Fruit fly (Drosophila melanogaster) whole organism, adult: ENCODE measurements around the gene CG12057.

Source experiments
- CG11617 ChIP-seq: fragments of 200-800 bp; sonication (Bioruptor generic); optimal IDR thresholded peaks from 2 replicates; lab custom pipeline; 2017; ENCODE audit warnings: mild to moderate bottlenecking, missing biosample characterization, missing genetic modification reagents, missing genetic modification characterization
- CG12768 ChIP-seq: fragments of 200-800 bp; sonication (Bioruptor generic); optimal IDR thresholded peaks from 2 replicates; lab custom pipeline; 2017; ENCODE audit warnings: missing biosample characterization, missing genetic modification characterization, mild to moderate bottlenecking, moderate library complexity, missing genetic modification reagents
- CG14711 ChIP-seq: fragments of 200-800 bp; sonication (Bioruptor generic); optimal IDR thresholded peaks from 2 replicates; lab custom pipeline; 2018; ENCODE audit warnings: missing biosample characterization, mild to moderate bottlenecking, missing genetic modification characterization, moderate library complexity
- CG1620 ChIP-seq: fragments of 200-800 bp; sonication (Bioruptor generic); optimal IDR thresholded peaks from 2 replicates; lab custom pipeline; 2016; ENCODE audit warnings: missing biosample characterization, missing genetic modification characterization
- CG33017 ChIP-seq: fragments of 200-800 bp; sonication (Bioruptor generic); optimal IDR thresholded peaks from 2 replicates; lab custom pipeline; 2018; ENCODE audit warnings: missing biosample characterization, mild to moderate bottlenecking, missing genetic modification characterization, moderate library complexity
- CG5204 ChIP-seq: fragments of 200-800 bp; sonication (Bioruptor generic); optimal IDR thresholded peaks from 2 replicates; lab custom pipeline; 2016; ENCODE audit warnings: missing biosample characterization, missing genetic modification characterization
- CG7045 ChIP-seq: fragments of 200-800 bp; sonication (Bioruptor generic); optimal IDR thresholded peaks from 2 replicates; lab custom pipeline; 2017; ENCODE audit warnings: missing biosample characterization, mild to moderate bottlenecking, missing genetic modification characterization
- CG7101 ChIP-seq: fragments of 200-800 bp; sonication (Bioruptor generic); optimal IDR thresholded peaks from 2 replicates; lab custom pipeline; 2018; ENCODE audit warnings: missing biosample characterization, mild to moderate bottlenecking, missing genetic modification characterization, moderate library complexity
- Clk ChIP-seq: fragments of 200-800 bp; sonication (Bioruptor generic); optimal IDR thresholded peaks from 2 replicates; lab custom pipeline; 2017; ENCODE audit warnings: missing biosample characterization, missing genetic modification characterization
- Crg-1 ChIP-seq: fragments of 200-800 bp; sonication (Bioruptor generic); optimal IDR thresholded peaks from 2 replicates; lab custom pipeline; 2016; ENCODE audit warnings: missing biosample characterization, missing genetic modification characterization
- Hr96 ChIP-seq: fragments of 200-800 bp; sonication (Bioruptor generic); optimal IDR thresholded peaks from 2 replicates; lab custom pipeline; 2016; ENCODE audit warnings: missing biosample characterization, missing genetic modification characterization
- Mnt ChIP-seq: fragments of 200-800 bp; sonication (Bioruptor generic); optimal IDR thresholded peaks from 2 replicates; lab custom pipeline; 2016; ENCODE audit warnings: missing biosample characterization, mild to moderate bottlenecking, missing genetic modification characterization
- bab1 ChIP-seq: fragments of 200-800 bp; sonication (Bioruptor generic); optimal IDR thresholded peaks from 3 replicates; lab custom pipeline; 2019; ENCODE audit warnings: missing biosample characterization, mild to moderate bottlenecking, missing genetic modification characterization, moderate library complexity
- cic ChIP-seq: fragments of 200-800 bp; sonication (Bioruptor generic); optimal IDR thresholded peaks from 2 replicates; lab custom pipeline; 2017; ENCODE audit warnings: missing biosample characterization, mild to moderate bottlenecking, missing genetic modification characterization, moderate library complexity
- cnc ChIP-seq, 2 experiments: fragments of >200 bp; optimal IDR thresholded peaks; 2 replicates each; lab custom pipeline; 2017
- kay ChIP-seq: fragments of 200-800 bp; sonication (Bioruptor generic); peaks from one replicate; lab custom pipeline; 2016; ENCODE audit warnings: missing biosample characterization, missing genetic modification characterization, borderline replicate concordance
- ovo ChIP-seq: fragments of 200-800 bp; sonication (Bioruptor generic); optimal IDR thresholded peaks from 2 replicates; lab custom pipeline; 2016; ENCODE audit warnings: missing biosample characterization, missing genetic modification characterization
- pad ChIP-seq: fragments of 200-800 bp; sonication (Bioruptor generic); optimal IDR thresholded peaks from 3 replicates; lab custom pipeline; 2017; ENCODE audit warnings: missing biosample characterization, missing genetic modification characterization, mild to moderate bottlenecking, moderate library complexity, missing genetic modification reagents
- tj ChIP-seq: fragments of 200-800 bp; sonication (Bioruptor generic); optimal IDR thresholded peaks from 3 replicates; lab custom pipeline; 2017; ENCODE audit warnings: missing biosample characterization, mild to moderate bottlenecking, missing genetic modification characterization, moderate library complexity
- toe ChIP-seq: fragments of 200-800 bp; sonication (Bioruptor generic); optimal IDR thresholded peaks from 2 replicates; lab custom pipeline; 2016; ENCODE audit warnings: missing biosample characterization, missing genetic modification characterization

CG12057 gene

dm6 chrX:9187429-9187828 lies 4.0 kb upstream of the CG12057 start:
- TF ChIP-seq CG12768 = no peak

dm6 chrX:9190555-9191184 lies 787 bp upstream of the CG12057 start, which contains the start of gene CG12115:
Gene CG12115, minus strand, starts transcription at chrX:9190605.
- TF ChIP-seq Hr96 (GFP tag; lab: Kevin White, UChicago) (no peak), CG14711 (no peak), cic (GFP tag; lab: Kevin White, UChicago) (no peak), kay (GFP tag; lab: Kevin White, UChicago) (no peak), Mnt (no peak), CG11617 (no peak), CG1620 (GFP tag; lab: Kevin White, UChicago) (no peak), CG33017 (tag; lab: Kevin White, UChicago) (no peak), Clk (GFP tag; lab: Kevin White, UChicago) (no peak), CG7045 (no peak), Crg-1 (GFP tag; lab: Kevin White, UChicago) (no peak), bab1 (GFP tag; lab: Kevin White, UChicago) (no peak), CG7101 (tag; lab: Kevin White, UChicago) (no peak)

dm6 chrX:9192429-9192828 lies 972 bp downstream of the CG12057 start, which contains the start of gene CG12056:
Gene CG12056, plus strand, starts transcription at chrX:9192669.
- TF ChIP-seq ovo (GFP tag; lab: Kevin White, UChicago) (no peak), tj (GFP tag; lab: Kevin White, UChicago) (no peak), bab1 (GFP tag; lab: Kevin White, UChicago) (peak; percentile 35)

- no peak for TF ChIP-seq Hr96 (GFP tag; lab: Kevin White, UChicago)
- TF ChIP-seq CG14711 = peak; percentile 71
- TF ChIP-seq Clk (GFP tag; lab: Kevin White, UChicago) = no peak
- no peak for TF ChIP-seq cnc (optimal IDR thresholded peaks at IDR 0.05; lab: Kevin White, UChicago)
- TF ChIP-seq CG7101 (tag; lab: Kevin White, UChicago) = peak; percentile 73
- TF ChIP-seq cic (GFP tag; lab: Kevin White, UChicago) = no peak
- TF ChIP-seq Mnt = peak; percentile 29
- peak; percentile 60 for TF ChIP-seq bab1 (GFP tag; lab: Kevin White, UChicago)
- TF ChIP-seq toe = peak; percentile 24
- TF ChIP-seq CG11617 = peak; percentile 25
- peak; percentile 39 for TF ChIP-seq CG5204
- TF ChIP-seq CG7045 = no peak
- TF ChIP-seq CG1620 (GFP tag; lab: Kevin White, UChicago) = peak; percentile 56
- no peak for TF ChIP-seq tj (GFP tag; lab: Kevin White, UChicago)
- TF ChIP-seq kay (GFP tag; lab: Kevin White, UChicago) = no peak
- peak; percentile 31 for TF ChIP-seq pad (GFP tag; lab: Kevin White, UChicago)
- TF ChIP-seq CG33017 (tag; lab: Kevin White, UChicago) = peak; percentile 38
- peak; percentile 57 for TF ChIP-seq ovo (GFP tag; lab: Kevin White, UChicago)
- TF ChIP-seq CG12768 = peak; percentile 25
- TF ChIP-seq Crg-1 (GFP tag; lab: Kevin White, UChicago) = peak; percentile 28
Observed at dm6 chrX:9193604-9194003, 2.1 kb downstream of the CG12057 start, which contains the start of gene CG12106. Gene CG12106, plus strand, starts transcription at chrX:9193898.

dm6 chrX:9195311-9195710 lies 3.9 kb downstream of the CG12057 start:
- TF ChIP-seq CG14711 (no peak), pad (GFP tag; lab: Kevin White, UChicago) (no peak), CG12768 (no peak), CG11617 (no peak), CG33017 (tag; lab: Kevin White, UChicago) (no peak), Mnt (no peak), cnc (optimal IDR thresholded peaks at IDR 0.05; lab: Kevin White, UChicago) (no peak), kay (GFP tag; lab: Kevin White, UChicago) (no peak), CG7045 (no peak), CG1620 (GFP tag; lab: Kevin White, UChicago) (no peak), toe (no peak)

dm6 chrX:9196362-9196761 lies 4.9 kb downstream of the CG12057 start, which contains the start of gene CG12118:
Gene CG12118, minus strand, starts transcription at chrX:9196414.
- TF ChIP-seq CG7045 = peak; percentile 10
- TF ChIP-seq CG12768 = peak; percentile 16
- TF ChIP-seq tj (GFP tag; lab: Kevin White, UChicago) = peak; percentile 71
- peak; percentile 67 for TF ChIP-seq Crg-1 (GFP tag; lab: Kevin White, UChicago)
- TF ChIP-seq CG11617 = peak; percentile 84
- no peak for TF ChIP-seq Clk (GFP tag; lab: Kevin White, UChicago)
- TF ChIP-seq bab1 (GFP tag; lab: Kevin White, UChicago) = peak; percentile 96
- TF ChIP-seq ovo (GFP tag; lab: Kevin White, UChicago) = peak; percentile 60
- peak; percentile 69 for TF ChIP-seq Mnt
- TF ChIP-seq pad (GFP tag; lab: Kevin White, UChicago) = peak; percentile 58
- no peak for TF ChIP-seq cnc (optimal IDR thresholded peaks at IDR 0.05; lab: Kevin White, UChicago)
- TF ChIP-seq Hr96 (GFP tag; lab: Kevin White, UChicago) = no peak
- peak; percentile 87 for TF ChIP-seq CG1620 (GFP tag; lab: Kevin White, UChicago)
- peak; percentile 56 for TF ChIP-seq CG33017 (tag; lab: Kevin White, UChicago)
- peak; percentile 85 for TF ChIP-seq CG7101 (tag; lab: Kevin White, UChicago)
- TF ChIP-seq CG14711 = peak; percentile 87
- TF ChIP-seq CG5204 = peak; percentile 17
- peak; percentile 32 for TF ChIP-seq toe
- TF ChIP-seq kay (GFP tag; lab: Kevin White, UChicago) = no peak
- TF ChIP-seq cic (GFP tag; lab: Kevin White, UChicago) = peak; percentile 1
